Worm (Caenorhabditis elegans): ENCODE measurements around the gene lgc-9.

DNA sequence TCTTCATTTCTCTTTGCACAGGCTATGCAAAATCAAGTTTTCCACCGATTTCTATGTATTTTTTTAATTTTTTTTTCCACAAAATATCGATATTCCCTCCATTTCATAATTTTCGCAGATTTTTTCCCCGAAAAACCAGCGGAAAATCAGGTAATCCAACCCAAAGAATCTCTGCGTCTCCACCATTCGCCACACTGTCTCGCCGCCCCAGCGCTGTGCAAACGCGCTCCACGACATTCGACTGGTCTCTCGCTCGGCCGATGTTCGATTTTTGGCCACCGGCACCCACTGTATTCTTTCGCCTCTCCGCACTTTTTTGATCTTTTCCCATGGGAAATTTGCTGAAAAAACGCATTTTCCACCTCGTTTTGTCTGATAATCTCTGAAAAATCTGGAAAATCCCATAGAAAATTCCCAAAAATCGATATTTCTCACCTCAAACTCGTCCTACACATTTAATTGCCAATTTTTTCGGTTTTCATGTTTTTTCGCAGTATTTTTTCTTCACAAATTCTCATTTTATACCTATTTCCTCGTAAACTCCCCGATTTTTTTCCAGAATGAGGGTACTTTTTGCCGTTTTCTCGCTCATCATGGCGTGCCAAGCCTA is 46.7 kb upstream of the lgc-9 start, which contains the start of gene vha-19:
- TF ChIP-seq lin-13 (GFP tag; optimal IDR thresholded peaks at IDR 0.05) (no peak), daf-16 (GFP tag; optimal IDR thresholded peaks at IDR 0.05) (no peak), daf-16 (tag; optimal IDR thresholded peaks at IDR 0.05) (no peak)

All from whole organism, L4 larva.